Fruit fly (Drosophila melanogaster) whole organism, embryonic: ENCODE measurements around the gene dre4.

Experiments used
- Adf1 ChIP-seq: fragments of 200-800 bp; sonication (Bioruptor generic); IDR thresholded peaks from 2 replicates; pipeline ENCODE4 v1.3.6; 2022; ENCODE audit warnings: missing biosample characterization, missing genetic modification characterization
- Awh ChIP-seq: fragments of 200-800 bp; sonication (Bioruptor generic); IDR thresholded peaks from 2 replicates; pipeline ENCODE4, ENCODE4 v1.3.6; 2022; ENCODE audit warnings: missing biosample characterization, missing genetic modification characterization
- BEAF-32 ChIP-seq: fragments of 200-800 bp; sonication (Bioruptor generic); optimal IDR thresholded peaks from 3 replicates; lab custom pipeline; 2017; ENCODE audit warnings: missing biosample characterization, missing genetic modification characterization, mild to moderate bottlenecking, moderate library complexity, missing genetic modification reagents
- CG10274 ChIP-seq: fragments of 200-800 bp; sonication (Bioruptor generic); optimal IDR thresholded peaks from 3 replicates; lab custom pipeline; 2017; ENCODE audit warnings: missing biosample characterization, mild to moderate bottlenecking, missing genetic modification characterization
- CG13287 ChIP-seq: fragments of 200-800 bp; sonication (Bioruptor generic); IDR thresholded peaks from 2 replicates; pipeline ENCODE4 v1.3.6; 2022; ENCODE audit warnings: missing biosample characterization, missing genetic modification characterization; ENCODE audit not compliant: partially characterized antibody
- CG13424 ChIP-seq: fragments of 200-800 bp; sonication (Bioruptor generic); optimal IDR thresholded peaks from 2 replicates; lab custom pipeline; 2019; ENCODE audit warnings: missing biosample characterization, mild to moderate bottlenecking, missing genetic modification characterization, moderate library complexity
- CG15011 ChIP-seq: fragments of 200-800 bp; sonication (Bioruptor generic); optimal IDR thresholded peaks from 3 replicates; lab custom pipeline; 2018; ENCODE audit warnings: missing biosample characterization, mild to moderate bottlenecking, missing genetic modification characterization
- CG2129 ChIP-seq: fragments of 200-800 bp; sonication (Bioruptor generic); IDR thresholded peaks from 2 replicates; pipeline ENCODE4 v1.3.6; 2022; ENCODE audit warnings: missing biosample characterization, missing genetic modification characterization; ENCODE audit not compliant: partially characterized antibody
- CG2678 ChIP-seq: fragments of 200-800 bp; sonication (Bioruptor generic); optimal IDR thresholded peaks from 3 replicates; lab custom pipeline; 2019; ENCODE audit warnings: missing biosample characterization, mild to moderate bottlenecking, missing genetic modification characterization, moderate library complexity
- CG31441 ChIP-seq: fragments of 200-800 bp; sonication (Bioruptor generic); IDR thresholded peaks from 2 replicates; pipeline ENCODE4 v1.3.6; 2022; ENCODE audit warnings: missing biosample characterization, missing genetic modification characterization
- CG3726 ChIP-seq: fragments of 200-800 bp; sonication (Bioruptor generic); IDR thresholded peaks from 3 replicates; pipeline ENCODE4, ENCODE4 v1.3.6; 2022; ENCODE audit warnings: missing biosample characterization, missing genetic modification characterization
- CG3838 ChIP-seq: fragments of 200-800 bp; sonication (Bioruptor generic); optimal IDR thresholded peaks from 3 replicates; lab custom pipeline; 2016; ENCODE audit warnings: missing biosample characterization, missing genetic modification characterization
- CG6254 ChIP-seq: fragments of 200-800 bp; sonication (Bioruptor generic); optimal IDR thresholded peaks from 3 replicates; lab custom pipeline; 2017; ENCODE audit warnings: mild to moderate bottlenecking, missing biosample characterization, missing genetic modification reagents, missing genetic modification characterization
- CG6689 ChIP-seq: fragments of 200-800 bp; sonication (Bioruptor generic); IDR thresholded peaks from 2 replicates; pipeline ENCODE4 v1.3.6; 2022; ENCODE audit warnings: missing biosample characterization, missing genetic modification characterization
- CG6813 ChIP-seq: fragments of 200-800 bp; sonication (Bioruptor generic); optimal IDR thresholded peaks from 2 replicates; lab custom pipeline; 2017; ENCODE audit warnings: missing biosample characterization, missing genetic modification characterization, mild to moderate bottlenecking, moderate library complexity, missing genetic modification reagents
- CG6854 ChIP-seq: fragments of 200-800 bp; sonication (Bioruptor generic); optimal IDR thresholded peaks from 3 replicates; lab custom pipeline; 2017; ENCODE audit warnings: missing biosample characterization, mild to moderate bottlenecking, missing genetic modification characterization
- CG7357 ChIP-seq: fragments of 200-800 bp; sonication (Bioruptor generic); IDR thresholded peaks from 3 replicates; pipeline ENCODE4 v1.3.6; 2022; ENCODE audit warnings: missing biosample characterization, missing genetic modification characterization
- CG7786 ChIP-seq: fragments of 200-800 bp; sonication (Bioruptor generic); optimal IDR thresholded peaks from 2 replicates; lab custom pipeline; 2016; ENCODE audit warnings: missing biosample characterization, missing genetic modification characterization
- CG8944 ChIP-seq: fragments of 200-800 bp; sonication (Bioruptor generic); optimal IDR thresholded peaks from 3 replicates; lab custom pipeline; 2016; ENCODE audit warnings: missing biosample characterization, missing genetic modification characterization
- CG9817 ChIP-seq: fragments of 200-800 bp; sonication (Bioruptor generic); optimal IDR thresholded peaks from 2 replicates; lab custom pipeline; 2018; ENCODE audit warnings: missing biosample characterization, mild to moderate bottlenecking, missing genetic modification characterization, moderate library complexity
- Dad ChIP-seq: fragments of 200-800 bp; sonication (Bioruptor generic); optimal IDR thresholded peaks from 3 replicates; lab custom pipeline; 2016; ENCODE audit warnings: missing biosample characterization, missing genetic modification characterization
- E2f1 ChIP-seq: fragments of 200-800 bp; sonication (Bioruptor generic); IDR thresholded peaks from 2 replicates; pipeline ENCODE4 v1.3.6; 2022; ENCODE audit warnings: missing biosample characterization, missing genetic modification characterization
- Elba2 ChIP-seq: fragments of 200-800 bp; sonication (Bioruptor generic); optimal IDR thresholded peaks from 3 replicates; lab custom pipeline; 2016; ENCODE audit warnings: missing biosample characterization, missing genetic modification characterization
- Hand ChIP-seq: fragments of 200-800 bp; sonication (Bioruptor generic); optimal IDR thresholded peaks from 2 replicates; lab custom pipeline; 2017; ENCODE audit warnings: mild to moderate bottlenecking, missing biosample characterization, missing genetic modification reagents, missing genetic modification characterization
- HmgD ChIP-seq: fragments of 200-800 bp; sonication (Bioruptor generic); optimal IDR thresholded peaks from 3 replicates; lab custom pipeline; 2016; ENCODE audit warnings: missing biosample characterization, missing genetic modification characterization
- Hsf ChIP-seq: fragments of 200-800 bp; sonication (Bioruptor generic); optimal IDR thresholded peaks from 3 replicates; lab custom pipeline; 2016; ENCODE audit warnings: missing biosample characterization, missing genetic modification characterization
- MESR4 ChIP-seq: fragments of 200-800 bp; sonication (Bioruptor generic); optimal IDR thresholded peaks from 2 replicates; lab custom pipeline; 2018; ENCODE audit warnings: missing biosample characterization, mild to moderate bottlenecking, missing genetic modification characterization, moderate library complexity
- Mrtf ChIP-seq: fragments of 200-800 bp; sonication (Bioruptor generic); IDR thresholded peaks from 3 replicates; pipeline ENCODE4 v1.3.6; 2022; ENCODE audit warnings: missing biosample characterization, missing genetic modification characterization
- PHDP ChIP-seq: fragments of 200-800 bp; sonication (Bioruptor generic); optimal IDR thresholded peaks from 3 replicates; lab custom pipeline; 2018; ENCODE audit warnings: missing biosample characterization, mild to moderate bottlenecking, missing genetic modification characterization, moderate library complexity
- Sry-δ ChIP-seq: fragments of 200-800 bp; sonication (Bioruptor generic); optimal IDR thresholded peaks from 2 replicates; lab custom pipeline; 2016; ENCODE audit warnings: missing biosample characterization, missing genetic modification characterization
- Xbp1 ChIP-seq: fragments of 200-800 bp; sonication (Bioruptor generic); optimal IDR thresholded peaks from 3 replicates; lab custom pipeline; 2016; ENCODE audit warnings: missing biosample characterization, mild to moderate bottlenecking, missing genetic modification characterization
- abd-A ChIP-seq: fragments of 200-800 bp; sonication (Bioruptor generic); optimal IDR thresholded peaks from 3 replicates; lab custom pipeline; 2019; ENCODE audit warnings: missing biosample characterization, mild to moderate bottlenecking, missing genetic modification characterization, moderate library complexity
- ase ChIP-seq: fragments of 200-800 bp; sonication (Bioruptor generic); IDR thresholded peaks from 3 replicates; pipeline ENCODE4 v1.3.6; 2022; ENCODE audit warnings: missing biosample characterization, missing genetic modification characterization
- bab2 ChIP-seq: fragments of 200-800 bp; sonication (Bioruptor generic); optimal IDR thresholded peaks from 2 replicates; lab custom pipeline; 2016; ENCODE audit warnings: missing biosample characterization, missing genetic modification characterization
- bigmax ChIP-seq: fragments of 200-800 bp; sonication (Bioruptor generic); optimal IDR thresholded peaks from 2 replicates; lab custom pipeline; 2018; ENCODE audit warnings: missing biosample characterization, mild to moderate bottlenecking, missing genetic modification characterization
- btn ChIP-seq: fragments of 200-800 bp; sonication (Bioruptor generic); optimal IDR thresholded peaks from 2 replicates; lab custom pipeline; 2016; ENCODE audit warnings: missing biosample characterization, missing genetic modification characterization
- cato ChIP-seq: fragments of 200-800 bp; sonication (Bioruptor generic); optimal IDR thresholded peaks from 2 replicates; lab custom pipeline; 2016; ENCODE audit warnings: missing biosample characterization, missing genetic modification characterization, borderline replicate concordance
- cg ChIP-seq: fragments of 200-800 bp; sonication (Bioruptor generic); optimal IDR thresholded peaks from 3 replicates; lab custom pipeline; 2019; ENCODE audit warnings: missing biosample characterization, mild to moderate bottlenecking, missing genetic modification characterization, moderate library complexity
- da ChIP-seq: fragments of 200-800 bp; sonication (Bioruptor generic); optimal IDR thresholded peaks from 2 replicates; lab custom pipeline; 2016; ENCODE audit warnings: missing biosample characterization, missing genetic modification characterization
- dpn ChIP-seq, 2 experiments: fragments of 200-800 bp; sonication (Bioruptor generic); optimal IDR thresholded peaks; 3 replicates each; lab custom pipeline; 2016; ENCODE audit warnings: missing biosample characterization in 2 of 2, missing genetic modification characterization in 2 of 2
- ems ChIP-seq: fragments of 200-800 bp; sonication (Bioruptor generic); optimal IDR thresholded peaks from 3 replicates; lab custom pipeline; 2016; ENCODE audit warnings: missing biosample characterization, missing genetic modification characterization
- exex ChIP-seq: fragments of 200-800 bp; sonication (Bioruptor generic); optimal IDR thresholded peaks from 4 replicates; lab custom pipeline; 2018; ENCODE audit warnings: missing biosample characterization, mild to moderate bottlenecking, missing genetic modification characterization, moderate library complexity
- gt ChIP-seq: fragments of 200-800 bp; sonication (Bioruptor generic); IDR thresholded peaks from 2 replicates; pipeline ENCODE4 v1.3.6; 2022; ENCODE audit warnings: missing biosample characterization, missing genetic modification characterization
- pho ChIP-seq: fragments of 200-800 bp; sonication (Bioruptor generic); optimal IDR thresholded peaks from 2 replicates; lab custom pipeline; 2016; ENCODE audit warnings: missing biosample characterization, missing genetic modification characterization
- pita ChIP-seq: fragments of 200-800 bp; sonication (Bioruptor generic); optimal IDR thresholded peaks from 2 replicates; lab custom pipeline; 2017; ENCODE audit warnings: missing biosample characterization, mild to moderate bottlenecking, missing genetic modification characterization
- run ChIP-seq: fragments of 200-800 bp; sonication (Bioruptor generic); optimal IDR thresholded peaks from 3 replicates; lab custom pipeline; 2018; ENCODE audit warnings: missing biosample characterization, mild to moderate bottlenecking, missing genetic modification characterization
- sc ChIP-seq, 3 experiments: fragments of >200 bp in 2 of 3; fragments of 200-800 bp in 1 of 3; sonication (Bioruptor generic) in 1 of 3; optimal IDR thresholded peaks; 2 replicates in 2 of 3; 3 replicates in 1 of 3; lab custom pipeline; 2017; ENCODE audit warnings: mild to moderate bottlenecking in 1 of 3, missing biosample characterization in 1 of 3, missing genetic modification characterization in 1 of 3, missing genetic modification reagents in 1 of 3
- sd ChIP-seq: fragments of 200-800 bp; sonication (Bioruptor generic); optimal IDR thresholded peaks from 3 replicates; lab custom pipeline; 2018; ENCODE audit warnings: missing biosample characterization, mild to moderate bottlenecking, missing genetic modification characterization, moderate library complexity
- slp2 ChIP-seq: fragments of 200-800 bp; sonication (Bioruptor generic); optimal IDR thresholded peaks from 2 replicates; lab custom pipeline; 2016; ENCODE audit warnings: missing biosample characterization, missing genetic modification characterization

dre4 gene

dm6 chr3L:1861794-1862447 lies 14.2 kb downstream of the dre4 start, which contains the start of gene Rap1 (continued):
- TF ChIP-seq Mrtf (GFP tag; lab: Robert Waterston, UW) (peak; percentile 68), cato (peak; percentile 37), CG3838 (no peak), CG7357 (GFP tag; lab: Robert Waterston, UW) (peak; percentile 15; the same call in 1 of the 3 replicates), Awh (GFP tag; lab: Robert Waterston, UW) (peak; percentile 44; the same call in 1 of the 2 replicates), CG6689 (GFP tag; lab: Robert Waterston, UW) (peak; percentile 57), btn (GFP tag; lab: Kevin White, UChicago) (no peak), CG6813 (GFP tag; lab: Kevin White, UChicago) (no peak), da (GFP tag; lab: Kevin White, UChicago) (no peak), CG2678 (tag; lab: Kevin White, UChicago) (peak; percentile 74), CG13287 (GFP tag; lab: Robert Waterston, UW) (peak; percentile 87), CG15011 (GFP tag; lab: Kevin White, UChicago) (no peak), CG8944 (peak; percentile 53), cg (GFP tag; lab: Kevin White, UChicago) (peak; percentile 58), Adf1 (peak; percentile 36), CG10274 (no peak), gt (GFP tag; lab: Robert Waterston, UW) (peak; percentile 36; the same call in 1 of the 2 replicates), exex (tag; lab: Kevin White, UChicago) (peak; percentile 24), HmgD (GFP tag; lab: Kevin White, UChicago) (peak; percentile 13), sc (optimal IDR thresholded peaks at IDR 0.05; lab: Kevin White, UChicago) (no peak), sc (GFP tag; optimal IDR thresholded peaks at IDR 0.05; lab: Kevin White, UChicago) (peak; percentile 14), dpn (GFP tag; optimal IDR thresholded peaks at IDR 0.05; lab: Kevin White, UChicago) (peak; percentile 45 to 70), Elba2 (no peak), ase (peak; percentile 62; the same call in 2 of the 3 replicates), BEAF-32 (GFP tag; lab: Kevin White, UChicago) (peak; percentile 91), CG9817 (peak; percentile 59), CG3726 (GFP tag; lab: Robert Waterston, UW) (no peak), CG7786 (GFP tag; lab: Kevin White, UChicago) (peak; percentile 56), Dad (GFP tag; lab: Kevin White, UChicago) (peak; percentile 39), sd (no peak), abd-A (tag; lab: Kevin White, UChicago) (no peak), Hsf (GFP tag; lab: Kevin White, UChicago) (peak; percentile 50), CG6254 (GFP tag; lab: Kevin White, UChicago) (peak; percentile 5), Sry-δ (GFP tag; lab: Kevin White, UChicago) (peak; percentile 88), pita (GFP tag; lab: Kevin White, UChicago) (no peak), ems (peak; percentile 56), CG2129 (GFP tag; lab: Robert Waterston, UW) (peak; percentile 86), CG6854 (GFP tag; lab: Kevin White, UChicago) (peak; percentile 20), bigmax (GFP tag; lab: Kevin White, UChicago) (no peak), Hand (GFP tag; lab: Kevin White, UChicago) (peak; percentile 20), slp2 (GFP tag; lab: Kevin White, UChicago) (peak; percentile 54), bab2 (GFP tag; lab: Kevin White, UChicago) (peak; percentile 42), CG13424 (tag; lab: Kevin White, UChicago) (peak; percentile 33), PHDP (tag; lab: Kevin White, UChicago) (no peak), pho (GFP tag; lab: Kevin White, UChicago) (peak; percentile 62), run (no peak), MESR4 (peak; percentile 72), CG31441 (GFP tag; lab: Robert Waterston, UW) (peak; percentile 58), Xbp1 (GFP tag; lab: Kevin White, UChicago) (peak; percentile 70), E2f1 (GFP tag; lab: Robert Waterston, UW) (peak; percentile 70)
